Worm (Caenorhabditis elegans) whole organism, late embryonic: Measurements from ENCODE around the gene T19D12.2.
A peak's percentile ranks its signal among the peaks of the same experiment; 100 is the strongest.

ENCODE experiments used
- C08G9.2 ChIP-seq: sonication (generic microtip); optimal IDR thresholded peaks from 2 replicates; lab custom pipeline; 2016; ENCODE audit warnings: mild to moderate bottlenecking, missing genetic modification characterization, moderate library complexity, missing compliant biosample characterization
- C38D4.7 ChIP-seq: fragments of 200-800 bp; sonication (Bioruptor generic); optimal IDR thresholded peaks from 2 replicates; lab custom pipeline; 2018; ENCODE audit warnings: mild to moderate bottlenecking, missing genetic modification characterization, moderate library complexity, missing compliant biosample characterization
- F13H6.1 ChIP-seq: sonication (generic microtip); optimal IDR thresholded peaks from 2 replicates; lab custom pipeline; 2016; ENCODE audit warnings: missing genetic modification characterization, missing compliant biosample characterization
- Y22D7AL.16 ChIP-seq: sonication (generic microtip); optimal IDR thresholded peaks from 2 replicates; lab custom pipeline; 2016; ENCODE audit warnings: missing genetic modification characterization, missing compliant biosample characterization
- ahr-1 ChIP-seq: sonication (generic microtip); optimal IDR thresholded peaks from 2 replicates; lab custom pipeline; 2016; ENCODE audit warnings: missing genetic modification characterization, missing compliant biosample characterization
- ama-1 ChIP-seq: fragments of 150-350 bp; optimal IDR thresholded peaks from 2 replicates; lab custom pipeline; 2014
- ceh-14 ChIP-seq: sonication (generic microtip); optimal IDR thresholded peaks from 2 replicates; lab custom pipeline; 2016; ENCODE audit warnings: missing genotype, missing genetic modification characterization, missing compliant biosample characterization
- ceh-2 ChIP-seq: sonication (generic microtip); optimal IDR thresholded peaks from 2 replicates; lab custom pipeline; 2016; ENCODE audit warnings: missing genotype, missing genetic modification characterization, missing compliant biosample characterization
- ceh-31 ChIP-seq: sonication (generic microtip); optimal IDR thresholded peaks from 2 replicates; lab custom pipeline; 2016; ENCODE audit warnings: missing genetic modification characterization, missing compliant biosample characterization
- ceh-34 ChIP-seq: sonication (generic microtip); optimal IDR thresholded peaks from 2 replicates; lab custom pipeline; 2016; ENCODE audit warnings: mild to moderate bottlenecking, missing genetic modification characterization, missing compliant biosample characterization
- ceh-45 ChIP-seq: fragments of 200-800 bp; sonication (Bioruptor generic); IDR thresholded peaks from 2 replicates; pipeline ENCODE4 v1.3.6; 2022; ENCODE audit warnings: missing genetic modification reagents, missing genetic modification characterization, missing compliant biosample characterization
- che-1 ChIP-seq: sonication (generic microtip); optimal IDR thresholded peaks from 2 replicates; lab custom pipeline; 2016; ENCODE audit warnings: mild to moderate bottlenecking, missing genetic modification characterization, missing compliant biosample characterization
- dve-1 ChIP-seq: sonication (generic microtip); optimal IDR thresholded peaks from 2 replicates; lab custom pipeline; 2017; ENCODE audit warnings: antibody characterized with exemption, mild to moderate bottlenecking, missing genetic modification characterization, missing compliant biosample characterization
- elt-2 ChIP-seq: sonication (generic microtip); optimal IDR thresholded peaks from 2 replicates; lab custom pipeline; 2016; ENCODE audit warnings: missing genetic modification reagents, missing genetic modification characterization, missing compliant biosample characterization
- eyg-1 ChIP-seq: sonication (generic microtip); optimal IDR thresholded peaks from 2 replicates; lab custom pipeline; 2016; ENCODE audit warnings: missing genotype, missing genetic modification characterization, missing compliant biosample characterization
- fkh-10 ChIP-seq: fragments of 150-350 bp; optimal IDR thresholded peaks from 2 replicates; lab custom pipeline; 2014; ENCODE audit warnings: missing biosample characterization, missing genetic modification reagents, missing genetic modification characterization
- fkh-6 ChIP-seq: sonication (generic microtip); optimal IDR thresholded peaks from 2 replicates; lab custom pipeline; 2016; ENCODE audit warnings: missing genetic modification characterization, missing compliant biosample characterization
- gmeb-2 ChIP-seq: sonication (generic microtip); optimal IDR thresholded peaks from 2 replicates; lab custom pipeline; 2016; ENCODE audit warnings: missing genetic modification characterization, inconsistent platforms, missing compliant biosample characterization
- hlh-13 ChIP-seq: fragments of 200-800 bp; sonication (Bioruptor generic); optimal IDR thresholded peaks from 2 replicates; lab custom pipeline; 2018; ENCODE audit warnings: mild to moderate bottlenecking, missing genetic modification characterization, missing compliant biosample characterization
- hlh-15 ChIP-seq: sonication (generic microtip); optimal IDR thresholded peaks from 2 replicates; lab custom pipeline; 2016; ENCODE audit warnings: missing genetic modification characterization, missing compliant biosample characterization
- hlh-30 ChIP-seq: sonication (generic microtip); optimal IDR thresholded peaks from 2 replicates; lab custom pipeline; 2017; ENCODE audit warnings: antibody characterized with exemption, missing genetic modification characterization, missing compliant biosample characterization; ENCODE audit not compliant: insufficient read depth
- hlh-6 ChIP-seq: sonication (generic microtip); optimal IDR thresholded peaks from 2 replicates; lab custom pipeline; 2016; ENCODE audit warnings: missing genotype, missing genetic modification characterization, missing compliant biosample characterization
- lim-6 ChIP-seq: sonication (generic microtip); optimal IDR thresholded peaks from 2 replicates; lab custom pipeline; 2016; ENCODE audit warnings: missing genetic modification characterization, missing compliant biosample characterization
- madf-2 ChIP-seq: sonication (generic microtip); optimal IDR thresholded peaks from 2 replicates; lab custom pipeline; 2017; ENCODE audit warnings: missing genetic modification characterization, missing compliant biosample characterization
- mec-3 ChIP-seq: sonication (generic microtip); optimal IDR thresholded peaks from 2 replicates; lab custom pipeline; 2016; ENCODE audit warnings: borderline replicate concordance, missing genetic modification characterization, missing compliant biosample characterization
- nfya-1 ChIP-seq: sonication (generic microtip); optimal IDR thresholded peaks from 2 replicates; lab custom pipeline; 2017; ENCODE audit warnings: missing genetic modification characterization, mild to moderate bottlenecking, missing compliant biosample characterization, antibody characterized with exemption, moderate library complexity
- nhr-11 ChIP-seq: fragments of 150-350 bp; optimal IDR thresholded peaks from 2 replicates; lab custom pipeline; 2014; ENCODE audit warnings: missing biosample characterization, missing genetic modification characterization
- nhr-232 ChIP-seq: sonication (generic microtip); optimal IDR thresholded peaks from 2 replicates; lab custom pipeline; 2016; ENCODE audit warnings: missing genetic modification characterization, missing compliant biosample characterization
- pha-2 ChIP-seq: sonication (generic microtip); optimal IDR thresholded peaks from 2 replicates; lab custom pipeline; 2017; ENCODE audit warnings: mild to moderate bottlenecking, missing genetic modification characterization, missing compliant biosample characterization
- pha-4 ChIP-seq: fragments of 150-350 bp; optimal IDR thresholded peaks from 2 replicates; lab custom pipeline; 2018; ENCODE audit warnings: missing biosample characterization, missing genetic modification reagents, missing genetic modification characterization
- ref-2 ChIP-seq: sonication (generic microtip); optimal IDR thresholded peaks from 2 replicates; lab custom pipeline; 2016; ENCODE audit warnings: missing genetic modification characterization, missing compliant biosample characterization
- rnt-1 ChIP-seq: sonication (generic microtip); optimal IDR thresholded peaks from 2 replicates; lab custom pipeline; 2016; ENCODE audit warnings: missing genetic modification characterization, missing compliant biosample characterization
- tbx-2 ChIP-seq: sonication (generic microtip); optimal IDR thresholded peaks from 2 replicates; lab custom pipeline; 2016; ENCODE audit warnings: missing genetic modification characterization, missing compliant biosample characterization
- tbx-7 ChIP-seq: sonication (generic microtip); optimal IDR thresholded peaks from 2 replicates; lab custom pipeline; 2016; ENCODE audit warnings: missing genotype, missing genetic modification characterization, missing compliant biosample characterization
- unc-3 ChIP-seq, 2 experiments: fragments of 200-800 bp in 1 of 2; sonication (Bioruptor generic) in 1 of 2; sonication (generic microtip) in 1 of 2; conservative IDR thresholded peaks in 1 of 2; optimal IDR thresholded peaks in 1 of 2; 2 replicates each; pipeline versions ENCODE4 v1.3.6 to Lab custom; 2016 to 2022; ENCODE audit warnings: missing compliant biosample characterization in 2 of 2, missing genetic modification characterization in 2 of 2, missing genetic modification reagents in 1 of 2
- unc-55 ChIP-seq: sonication (generic microtip); optimal IDR thresholded peaks from 2 replicates; lab custom pipeline; 2017; ENCODE audit warnings: missing biosample characterization, missing genetic modification reagents, missing genetic modification characterization
- ztf-16 ChIP-seq: sonication (generic microtip); optimal IDR thresholded peaks from 2 replicates; lab custom pipeline; 2017; ENCODE audit warnings: missing genetic modification characterization, missing compliant biosample characterization

Gene T19D12.2

ce11 chrII:6661211-6661610, at the start of gene T19D12.2:
Gene T19D12.2 (plus strand): TSS chrII:6661335.
- no peak for TF ChIP-seq lim-6 (tag; lab: Kevin White, UChicago)
- peak; percentile 18 for TF ChIP-seq elt-2 (tag; lab: Kevin White, UChicago)

DNA sequence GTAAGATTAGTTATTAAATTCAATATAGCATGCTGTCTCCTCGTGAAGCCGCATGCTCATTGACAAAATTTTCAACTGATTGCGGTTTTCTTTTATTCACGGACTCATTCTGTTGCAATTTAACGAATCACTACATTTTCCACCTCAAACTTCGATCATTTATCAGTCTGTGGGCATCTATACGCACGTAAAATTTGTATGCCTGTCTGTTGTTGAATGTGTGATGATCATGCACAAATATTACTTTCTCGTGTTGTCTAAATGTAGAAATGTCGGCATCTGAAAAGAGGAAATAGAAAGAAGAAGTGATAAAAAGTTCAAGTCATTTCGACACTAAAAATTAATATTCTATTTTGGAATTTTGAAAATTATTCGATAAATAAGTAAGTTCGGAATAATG, 48.6 kb upstream of the T19D12.2 start:
- no peak for TF ChIP-seq che-1 (tag; lab: Kevin White, UChicago)
- no peak for TF ChIP-seq unc-55 (GFP tag; lab: Kevin White, UChicago)
- no peak for TF ChIP-seq gmeb-2
- TF ChIP-seq ztf-16 (tag; lab: Kevin White, UChicago) = no peak
- TF ChIP-seq nhr-232 (tag; lab: Kevin White, UChicago) = no peak
- TF ChIP-seq ceh-14 (tag; lab: Kevin White, UChicago) = no peak
- no peak for TF ChIP-seq hlh-6
- TF ChIP-seq tbx-7 (tag; lab: Kevin White, UChicago) = no peak
- no peak for TF ChIP-seq ref-2 (tag; lab: Kevin White, UChicago)
- TF ChIP-seq C38D4.7 (GFP tag; lab: Kevin White, UChicago) = no peak
- TF ChIP-seq ceh-34 (tag; lab: Kevin White, UChicago) = no peak
- no peak for TF ChIP-seq mec-3
- no peak for TF ChIP-seq ama-1 (lab: Kevin White, UChicago)
- TF ChIP-seq nhr-11 (tag; lab: Kevin White, UChicago) = no peak

ce11 chrII:6614500-6614899, 46.6 kb upstream of the T19D12.2 start:
- no peak for TF ChIP-seq hlh-13
- TF ChIP-seq C08G9.2 (tag; lab: Kevin White, UChicago) = no peak
- TF ChIP-seq Y22D7AL.16 (tag; lab: Kevin White, UChicago) = no peak
- no peak for TF ChIP-seq fkh-10 (GFP tag; lab: Kevin White, UChicago)
- TF ChIP-seq eyg-1 (tag; lab: Kevin White, UChicago) = no peak
- TF ChIP-seq tbx-2 = no peak
- no peak for TF ChIP-seq tbx-7 (tag; lab: Kevin White, UChicago)
- no peak for TF ChIP-seq ceh-2 (tag; lab: Kevin White, UChicago)
- no peak for TF ChIP-seq pha-4
- no peak for TF ChIP-seq madf-2 (tag; lab: Kevin White, UChicago)
- no peak for TF ChIP-seq nhr-232 (tag; lab: Kevin White, UChicago)

DNA sequence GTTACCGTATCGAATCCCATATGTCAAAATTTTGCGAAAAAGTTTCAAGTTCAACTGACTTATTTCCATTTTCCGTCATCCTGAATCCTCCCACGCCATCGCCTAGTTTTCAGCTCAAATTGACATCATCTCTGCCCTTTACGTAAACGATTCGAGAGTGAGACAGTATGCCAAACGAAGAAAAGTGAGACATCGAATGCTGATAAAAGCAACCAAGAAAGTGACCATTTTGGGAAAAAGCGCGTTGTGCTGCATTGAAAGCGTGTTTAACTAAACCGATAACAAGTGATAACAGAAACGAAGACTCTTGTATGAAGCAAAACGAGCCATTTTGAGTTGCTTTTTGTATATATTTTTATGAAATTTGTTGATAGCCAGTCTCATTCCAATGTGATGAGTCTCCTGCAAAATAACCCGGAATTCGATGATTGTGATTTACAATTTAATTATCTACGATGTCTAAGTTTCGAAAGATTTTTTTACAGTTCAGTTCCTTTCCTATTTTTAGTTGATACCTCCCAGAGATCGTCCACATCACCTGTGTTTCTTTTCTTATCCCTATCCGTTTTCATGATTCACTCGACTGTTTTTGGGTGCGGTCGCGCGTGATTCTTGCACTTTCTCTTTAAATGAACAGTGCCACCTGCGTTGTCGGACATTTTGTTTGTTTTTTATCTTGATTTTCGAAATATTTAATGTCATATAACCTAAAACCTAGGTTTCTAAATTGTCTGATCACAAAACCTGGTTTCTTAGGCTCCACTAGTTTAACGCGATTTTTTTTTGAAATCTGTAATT, 45.7 kb upstream of the T19D12.2 start:
- TF ChIP-seq ahr-1 = no peak
- TF ChIP-seq hlh-15 (tag; lab: Kevin White, UChicago) = no peak
- no peak for TF ChIP-seq rnt-1
- no peak for TF ChIP-seq ceh-45 (GFP tag; lab: Robert Waterston, UW)
- TF ChIP-seq dve-1 = no peak
- TF ChIP-seq Y22D7AL.16 (tag; lab: Kevin White, UChicago) = no peak
- no peak for TF ChIP-seq fkh-6
- TF ChIP-seq unc-55 (GFP tag; lab: Kevin White, UChicago) = no peak
- TF ChIP-seq nfya-1 (tag; lab: Kevin White, UChicago) = no peak
- no peak for TF ChIP-seq ceh-31 (tag; lab: Kevin White, UChicago)
- no peak for TF ChIP-seq F13H6.1 (tag; lab: Kevin White, UChicago)
- TF ChIP-seq tbx-7 (tag; lab: Kevin White, UChicago) = no peak
- TF ChIP-seq gmeb-2 = no peak
- TF ChIP-seq pha-4 = no peak
- no peak for TF ChIP-seq elt-2 (tag; lab: Kevin White, UChicago)
- TF ChIP-seq hlh-30 (tag; lab: Kevin White, UChicago) = no peak
- TF ChIP-seq pha-2 = no peak
- TF ChIP-seq unc-3 (GFP tag; conservative IDR thresholded peaks at IDR 0.05; lab: Robert Waterston, UW) = no peak
- TF ChIP-seq unc-3 (tag; optimal IDR thresholded peaks at IDR 0.05; lab: Kevin White, UChicago) = no peak
